Fruit fly (Drosophila melanogaster): ENCODE results near the gene CG16704.
A peak's percentile ranks its signal among the peaks of the same experiment; 100 is the strongest.

Gene CG16704

DNA sequence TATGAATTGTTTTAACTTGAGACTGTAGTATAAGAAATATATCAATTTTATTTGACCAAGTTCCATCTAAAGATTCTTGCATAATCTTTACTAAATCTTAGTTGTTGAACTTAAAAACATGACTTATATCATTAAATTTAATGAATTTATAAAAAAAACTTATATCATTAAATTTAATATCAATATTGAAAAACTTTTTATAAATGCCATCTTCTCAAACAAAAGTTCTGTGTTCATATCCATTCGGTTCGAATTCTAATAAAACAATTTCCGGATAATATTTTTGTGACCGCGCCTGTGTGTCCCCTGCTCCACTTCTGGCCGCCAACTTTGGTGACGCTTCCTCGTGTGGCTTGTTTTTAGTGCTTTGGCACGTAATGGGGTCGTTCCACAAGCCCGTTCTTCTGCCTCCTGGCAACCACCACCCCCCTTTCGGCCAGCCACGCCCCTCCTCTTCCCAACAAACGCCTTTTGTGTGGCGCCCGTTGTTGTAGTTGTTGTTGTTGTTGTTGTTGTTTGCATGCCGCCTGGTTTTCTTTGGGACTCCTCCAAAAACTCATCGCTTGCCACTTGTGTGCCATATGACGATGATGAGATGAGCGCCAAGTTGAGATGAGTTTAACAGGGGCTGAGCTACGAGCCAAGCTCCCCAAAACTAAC is 44.7 kb upstream of the CG16704 start:
- TF ChIP-seq CG2678 (tag; optimal IDR thresholded peaks at IDR 0.05) (peak; percentile 60), emc (GFP tag; optimal IDR thresholded peaks at IDR 0.05) (no peak), Oli (tag; optimal IDR thresholded peaks at IDR 0.05) (peak; percentile 25), CG15073 (GFP tag; optimal IDR thresholded peaks at IDR 0.05) (no peak), CG15696 (tag; optimal IDR thresholded peaks at IDR 0.05) (no peak), CG7556 (GFP tag; optimal IDR thresholded peaks at IDR 0.05) (peak; percentile 43), CG6813 (GFP tag; optimal IDR thresholded peaks at IDR 0.05) (no peak), CG9437 (GFP tag; optimal IDR thresholded peaks at IDR 0.05) (peak; percentile 1), crol (GFP tag; IDR thresholded peaks at IDR 0.05) (peak; percentile 69), CG4360 (GFP tag; IDR thresholded peaks at IDR 0.05) (peak; percentile 50; the same call in 1 of the 2 replicates), CG7963 (GFP tag; IDR thresholded peaks at IDR 0.05; ENCODE audit: partially characterized antibody) (no peak), CG34422 (GFP tag; IDR thresholded peaks at IDR 0.05) (no peak), toy (GFP tag; IDR thresholded peaks at IDR 0.05) (no peak), eve (GFP tag; optimal IDR thresholded peaks at IDR 0.05) (no peak), gem (tag; optimal IDR thresholded peaks at IDR 0.05) (peak; percentile 53), Rfx (GFP tag; IDR thresholded peaks at IDR 0.05) (peak; percentile 19; the same call in 1 of the 2 replicates), sens (GFP tag) (peak; percentile 42), CG18599 (GFP tag; optimal IDR thresholded peaks at IDR 0.05) (peak; percentile 24), Fer1 (GFP tag; optimal IDR thresholded peaks at IDR 0.05) (peak; percentile 15), CkIIα-i1 (GFP tag; IDR thresholded peaks at IDR 0.05) (no peak), sqz (GFP tag; optimal IDR thresholded peaks at IDR 0.05) (no peak), CG32532 (GFP tag; IDR thresholded peaks at IDR 0.05) (0 out of 2 replicates have a peak, but pooled peaks have one; percentile 28), fd3F (GFP tag; optimal IDR thresholded peaks at IDR 0.05) (no peak), CG4730 (GFP tag; IDR thresholded peaks at IDR 0.05) (no peak), grau (tag; optimal IDR thresholded peaks at IDR 0.05) (peak; percentile 25), MESR4 (GFP tag; optimal IDR thresholded peaks at IDR 0.05) (no peak), lab (GFP tag; optimal IDR thresholded peaks at IDR 0.05) (no peak), Six4 (GFP tag; optimal IDR thresholded peaks at IDR 0.05) (no peak), CG8478 (optimal IDR thresholded peaks at IDR 0.05) (no peak), kni (GFP tag; optimal IDR thresholded peaks at IDR 0.05) (no peak), PHDP (tag; optimal IDR thresholded peaks at IDR 0.05) (peak; percentile 13), Bgb (GFP tag; IDR thresholded peaks at IDR 0.05; ENCODE audit: partially characterized antibody) (no peak), Ssrp (tag; optimal IDR thresholded peaks at IDR 0.05) (peak; percentile 2), CG18262 (tag; optimal IDR thresholded peaks at IDR 0.05) (peak; percentile 18), ems (GFP tag; optimal IDR thresholded peaks at IDR 0.05) (no peak), Doc3 (GFP tag; IDR thresholded peaks at IDR 0.05; ENCODE audit: partially characterized antibody) (no peak), CG7839 (tag; optimal IDR thresholded peaks at IDR 0.05) (peak; percentile 3), dati (GFP tag; IDR thresholded peaks at IDR 0.05) (no peak), CG13894 (tag; optimal IDR thresholded peaks at IDR 0.05) (peak; percentile 61), Hr3 (GFP tag; optimal IDR thresholded peaks at IDR 0.05) (peak; percentile 3), CG17829 (tag; optimal IDR thresholded peaks at IDR 0.05) (no peak), CG2116 (GFP tag; optimal IDR thresholded peaks at IDR 0.05) (no peak), CG11696 (GFP tag; IDR thresholded peaks at IDR 0.05) (peak; percentile 55; the same call in 1 of the 2 replicates), CG14014 (GFP tag; IDR thresholded peaks at IDR 0.05) (0 out of 2 replicates have a peak, but pooled peaks have one; percentile 13), CG6689 (GFP tag; IDR thresholded peaks at IDR 0.05) (0 out of 2 replicates have a peak, but pooled peaks have one; percentile 11), sima (GFP tag; optimal IDR thresholded peaks at IDR 0.05) (no peak), CG3281 (GFP tag; optimal IDR thresholded peaks at IDR 0.05) (no peak), C15 (GFP tag; IDR thresholded peaks at IDR 0.05) (no peak), CG4282 (GFP tag; optimal IDR thresholded peaks at IDR 0.05) (no peak), CG8924 (tag; optimal IDR thresholded peaks at IDR 0.05) (no peak)

Measured in whole organism, embryonic.